Fruit fly (Drosophila melanogaster): ENCODE measurements around the gene CG34159.

The CG34159 gene

dm6 chr2L:10246785-10247190, 42.7 kb upstream of the CG34159 start, which contains the start of gene chico (continued):
- TF ChIP-seq E2f1 (GFP tag; IDR thresholded peaks at IDR 0.05) (no peak), nerfin-2 (GFP tag; IDR thresholded peaks at IDR 0.05; ENCODE audit: partially characterized antibody) (peak; percentile 58; the same call in 1 of the 2 replicates), HLHmδ (GFP tag; optimal IDR thresholded peaks at IDR 0.05) (no peak), yki (optimal IDR thresholded peaks at IDR 0.05) (no peak), Sry-δ (GFP tag; optimal IDR thresholded peaks at IDR 0.05) (peak; percentile 93), emc (GFP tag; optimal IDR thresholded peaks at IDR 0.05) (no peak), schlank (tag; optimal IDR thresholded peaks at IDR 0.05) (no peak), CG12236 (GFP tag; optimal IDR thresholded peaks at IDR 0.05) (no peak), CG1529 (GFP tag; optimal IDR thresholded peaks at IDR 0.05) (no peak), CG11695 (GFP tag; IDR thresholded peaks at IDR 0.05) (no peak), CG15011 (GFP tag; optimal IDR thresholded peaks at IDR 0.05) (no peak), PHDP (tag; optimal IDR thresholded peaks at IDR 0.05) (no peak), abd-A (tag; optimal IDR thresholded peaks at IDR 0.05) (no peak), CG2202 (tag; optimal IDR thresholded peaks at IDR 0.05) (no peak), MTF-1 (GFP tag; optimal IDR thresholded peaks at IDR 0.05; ENCODE audit: borderline replicate concordance) (no peak), ind (GFP tag; optimal IDR thresholded peaks at IDR 0.05) (no peak), Nf-YB (GFP tag; optimal IDR thresholded peaks at IDR 0.05) (no peak), Aef1 (GFP tag; IDR thresholded peaks at IDR 0.05) (no peak), CoRest (tag; optimal IDR thresholded peaks at IDR 0.05) (no peak), pnt (GFP tag; optimal IDR thresholded peaks at IDR 0.05) (no peak), CG4707 (GFP tag; optimal IDR thresholded peaks at IDR 0.05) (no peak), dan (GFP tag; IDR thresholded peaks at IDR 0.05) (no peak), HmgD (GFP tag; optimal IDR thresholded peaks at IDR 0.05) (no peak), oc (tag; optimal IDR thresholded peaks at IDR 0.05) (no peak), CG2129 (GFP tag; IDR thresholded peaks at IDR 0.05; ENCODE audit: partially characterized antibody) (no peak), Rfx (GFP tag; IDR thresholded peaks at IDR 0.05) (no peak; the same call in 1 of the 2 replicates), CG15479 (GFP tag; optimal IDR thresholded peaks at IDR 0.05) (no peak), Hmx (GFP tag; optimal IDR thresholded peaks at IDR 0.05) (no peak), HLH3B (GFP tag; IDR thresholded peaks at IDR 0.05) (no peak), Lpt (GFP tag; optimal IDR thresholded peaks at IDR 0.05) (no peak), Hr39 (optimal IDR thresholded peaks at IDR 0.05) (no peak), CG14965 (GFP tag; optimal IDR thresholded peaks at IDR 0.05; ENCODE audit: borderline replicate concordance) (no peak), fd102C (GFP tag; optimal IDR thresholded peaks at IDR 0.05) (no peak), CG2875 (GFP tag; optimal IDR thresholded peaks at IDR 0.05) (no peak), sob (GFP tag; IDR thresholded peaks at IDR 0.05) (no peak), B-H2 (GFP tag; optimal IDR thresholded peaks at IDR 0.05) (no peak), ems (GFP tag; optimal IDR thresholded peaks at IDR 0.05) (no peak), Max (GFP tag; optimal IDR thresholded peaks at IDR 0.05) (peak; percentile 23), eyg (GFP tag; optimal IDR thresholded peaks at IDR 0.05) (no peak), CG3995 (GFP tag; optimal IDR thresholded peaks at IDR 0.05) (no peak), az2 (GFP tag; optimal IDR thresholded peaks at IDR 0.05) (no peak), salm (tag; optimal IDR thresholded peaks at IDR 0.05) (no peak), CG12155 (GFP tag; optimal IDR thresholded peaks at IDR 0.05) (no peak), Oaz (GFP tag; IDR thresholded peaks at IDR 0.05) (no peak), CG7786 (GFP tag; optimal IDR thresholded peaks at IDR 0.05) (no peak)

Data from whole organism, embryonic.